Worm (Caenorhabditis elegans) whole organism, L3 larva: ENCODE data around the gene VC5.2.
"Not testable (repeated sequence)": the region's sequence is repeated elsewhere in the genome, so short reads cannot be mapped to it uniquely, and the experiment has no call there.

Experiments used
- lin-15B ChIP-seq: fragments of 150-350 bp; optimal IDR thresholded peaks from 2 replicates; lab custom pipeline; 2014; ENCODE audit warnings: missing biosample characterization, missing genetic modification characterization
- nhr-25 ChIP-seq: sonication (generic microtip); optimal IDR thresholded peaks from 2 replicates; lab custom pipeline; 2017; ENCODE audit warnings: missing biosample characterization, missing genetic modification characterization

DNA sequence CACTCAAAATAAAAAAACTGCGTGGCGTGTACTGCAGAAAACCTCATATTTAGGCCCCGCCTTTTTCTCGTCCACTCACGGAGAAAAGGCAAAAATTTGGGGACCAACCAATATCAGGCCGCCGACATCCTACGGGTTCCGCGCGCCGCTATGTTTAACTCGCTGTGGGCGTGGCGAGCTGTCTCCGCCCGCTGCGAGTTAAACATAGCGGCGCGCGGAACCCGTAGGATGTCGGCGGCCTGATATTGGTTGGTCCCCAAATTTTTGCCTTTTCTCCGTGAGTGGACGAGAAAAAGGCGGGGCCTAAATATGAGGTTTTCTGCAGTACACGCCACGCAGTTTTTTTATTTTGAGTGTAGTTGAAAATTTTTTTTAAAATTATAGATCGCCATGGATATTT is 23.0 kb upstream of the VC5.2 start, which contains the start of gene tmem-258:
- not testable (repeated sequence) for TF ChIP-seq nhr-25, lin-15B (tag; lab: Kevin White, UChicago)
